Fruit fly (Drosophila melanogaster) whole organism, embryonic: ENCODE data around the gene CG11920.

Experiments used
- CG10321 ChIP-seq: fragments of 200-800 bp; sonication (Bioruptor generic); IDR thresholded peaks from 2 replicates; pipeline ENCODE4 v1.3.6; 2022; ENCODE audit warnings: missing biosample characterization, missing genetic modification characterization
- CG11398 ChIP-seq: fragments of 200-800 bp; sonication (Bioruptor generic); optimal IDR thresholded peaks from 2 replicates; lab custom pipeline; 2016; ENCODE audit warnings: missing biosample characterization, missing genetic modification characterization
- CG12391 ChIP-seq: fragments of 200-800 bp; sonication (Bioruptor generic); optimal IDR thresholded peaks from 3 replicates; lab custom pipeline; 2018; ENCODE audit warnings: missing biosample characterization, mild to moderate bottlenecking, missing genetic modification characterization, moderate library complexity
- CG12942 ChIP-seq: fragments of 200-800 bp; sonication (Bioruptor generic); optimal IDR thresholded peaks from 3 replicates; lab custom pipeline; 2016; ENCODE audit warnings: missing biosample characterization, missing genetic modification characterization
- CG13296 ChIP-seq: fragments of 200-800 bp; sonication (Bioruptor generic); optimal IDR thresholded peaks from 3 replicates; lab custom pipeline; 2018; ENCODE audit warnings: missing biosample characterization, mild to moderate bottlenecking, missing genetic modification characterization
- CG14050 ChIP-seq: fragments of 200-800 bp; sonication (Bioruptor generic); IDR thresholded peaks from 3 replicates; pipeline ENCODE4 v1.3.6; 2022; ENCODE audit warnings: missing biosample characterization, missing genetic modification characterization
- CG1529 ChIP-seq: fragments of 200-800 bp; sonication (Bioruptor generic); optimal IDR thresholded peaks from 3 replicates; lab custom pipeline; 2018; ENCODE audit warnings: missing biosample characterization, missing genetic modification characterization
- CG16779 ChIP-seq: fragments of 200-800 bp; sonication (Bioruptor generic); IDR thresholded peaks from 2 replicates; pipeline ENCODE4 v1.3.6; 2022; ENCODE audit warnings: missing biosample characterization, missing genetic modification characterization
- CG17361 ChIP-seq: fragments of 200-800 bp; sonication (Bioruptor generic); IDR thresholded peaks from 3 replicates; pipeline ENCODE4 v1.3.6; 2022; ENCODE audit warnings: missing biosample characterization, missing genetic modification characterization
- CG17385 ChIP-seq: fragments of 200-800 bp; sonication (Bioruptor generic); optimal IDR thresholded peaks from 3 replicates; lab custom pipeline; 2018; ENCODE audit warnings: missing biosample characterization, mild to moderate bottlenecking, missing genetic modification characterization
- CG18476 ChIP-seq: fragments of 200-800 bp; sonication (Bioruptor generic); optimal IDR thresholded peaks from 2 replicates; lab custom pipeline; 2016; ENCODE audit warnings: missing biosample characterization, mild to moderate bottlenecking, missing genetic modification characterization
- CG2120 ChIP-seq: fragments of 200-800 bp; sonication (Bioruptor generic); optimal IDR thresholded peaks from 3 replicates; lab custom pipeline; 2016; ENCODE audit warnings: missing biosample characterization, missing genetic modification characterization
- CG31365 ChIP-seq: fragments of 200-800 bp; sonication (Bioruptor generic); optimal IDR thresholded peaks from 2 replicates; lab custom pipeline; 2018; ENCODE audit warnings: missing biosample characterization, mild to moderate bottlenecking, missing genetic modification characterization
- CG31388 ChIP-seq: fragments of 200-800 bp; sonication (Bioruptor generic); optimal IDR thresholded peaks from 2 replicates; lab custom pipeline; 2016; ENCODE audit warnings: missing biosample characterization, missing genetic modification characterization
- CG3838 ChIP-seq: fragments of 200-800 bp; sonication (Bioruptor generic); optimal IDR thresholded peaks from 3 replicates; lab custom pipeline; 2016; ENCODE audit warnings: missing biosample characterization, missing genetic modification characterization
- CG5953 ChIP-seq: fragments of 200-800 bp; sonication (Bioruptor generic); IDR thresholded peaks from 2 replicates; pipeline ENCODE4 v1.3.6; 2022; ENCODE audit warnings: missing biosample characterization, missing genetic modification characterization
- CG6654 ChIP-seq: fragments of 200-800 bp; sonication (Bioruptor generic); optimal IDR thresholded peaks from 2 replicates; lab custom pipeline; 2017; ENCODE audit warnings: missing biosample characterization, mild to moderate bottlenecking, missing genetic modification characterization
- CrebB ChIP-seq: fragments of 200-800 bp; sonication (Bioruptor generic); optimal IDR thresholded peaks from 3 replicates; lab custom pipeline; 2018; ENCODE audit warnings: missing biosample characterization, mild to moderate bottlenecking, missing genetic modification characterization
- D19A ChIP-seq: fragments of 200-800 bp; optimal IDR thresholded peaks from 3 replicates; lab custom pipeline; 2019; ENCODE audit warnings: missing biosample characterization, mild to moderate bottlenecking, missing genetic modification characterization, moderate library complexity
- Dek ChIP-seq: fragments of 200-800 bp; sonication (Bioruptor generic); optimal IDR thresholded peaks from 3 replicates; lab custom pipeline; 2019; ENCODE audit warnings: missing biosample characterization, mild to moderate bottlenecking, missing genetic modification characterization, moderate library complexity
- Dll ChIP-seq: fragments of 200-800 bp; sonication (Bioruptor generic); IDR thresholded peaks from 4 replicates; pipeline ENCODE4 v1.3.6; 2022; ENCODE audit warnings: missing biosample characterization, missing genetic modification characterization; ENCODE audit not compliant: partially characterized antibody
- Elba2 ChIP-seq: fragments of 200-800 bp; sonication (Bioruptor generic); optimal IDR thresholded peaks from 3 replicates; lab custom pipeline; 2016; ENCODE audit warnings: missing biosample characterization, missing genetic modification characterization
- Ets97D ChIP-seq: fragments of 200-800 bp; sonication (Bioruptor generic); optimal IDR thresholded peaks from 3 replicates; lab custom pipeline; 2016; ENCODE audit warnings: missing biosample characterization, missing genetic modification characterization
- H2.0 ChIP-seq: fragments of 200-800 bp; sonication (Bioruptor generic); IDR thresholded peaks from 2 replicates; pipeline ENCODE4 v1.3.6; 2022; ENCODE audit warnings: missing biosample characterization, missing genetic modification characterization
- HLH54F ChIP-seq: fragments of 200-800 bp; sonication (Bioruptor generic); optimal IDR thresholded peaks from 3 replicates; lab custom pipeline; 2016; ENCODE audit warnings: missing biosample characterization, missing genetic modification characterization
- Hr78 ChIP-seq, 2 experiments: fragments of 200-800 bp in 1 of 2; fragments of >200 bp in 1 of 2; sonication (Bioruptor generic) in 1 of 2; optimal IDR thresholded peaks; 2 replicates each; lab custom pipeline; 2017 to 2019; ENCODE audit warnings: missing biosample characterization in 2 of 2, missing genetic modification characterization in 2 of 2, mild to moderate bottlenecking in 1 of 2, moderate library complexity in 1 of 2
- Hsf ChIP-seq: fragments of 200-800 bp; sonication (Bioruptor generic); optimal IDR thresholded peaks from 3 replicates; lab custom pipeline; 2016; ENCODE audit warnings: missing biosample characterization, missing genetic modification characterization
- Nf-YC ChIP-seq: fragments of 200-800 bp; optimal IDR thresholded peaks from 3 replicates; lab custom pipeline; 2019; ENCODE audit warnings: missing biosample characterization, mild to moderate bottlenecking, missing genetic modification characterization, moderate library complexity
- Sry-δ ChIP-seq: fragments of 200-800 bp; sonication (Bioruptor generic); optimal IDR thresholded peaks from 2 replicates; lab custom pipeline; 2016; ENCODE audit warnings: missing biosample characterization, missing genetic modification characterization
- Xbp1 ChIP-seq: fragments of 200-800 bp; sonication (Bioruptor generic); optimal IDR thresholded peaks from 3 replicates; lab custom pipeline; 2016; ENCODE audit warnings: missing biosample characterization, mild to moderate bottlenecking, missing genetic modification characterization
- Xrp1 ChIP-seq: fragments of 200-800 bp; sonication (Bioruptor generic); IDR thresholded peaks from 2 replicates; pipeline ENCODE4 v1.3.6; 2022; ENCODE audit warnings: missing biosample characterization, missing genetic modification characterization
- YL-1 ChIP-seq: fragments of 200-800 bp; sonication (Bioruptor generic); optimal IDR thresholded peaks from 3 replicates; lab custom pipeline; 2017; ENCODE audit warnings: missing biosample characterization, mild to moderate bottlenecking, missing genetic modification characterization
- bbx ChIP-seq: fragments of 200-800 bp; sonication (Bioruptor generic); IDR thresholded peaks from 2 replicates; pipeline ENCODE4 v1.3.6; 2022; ENCODE audit warnings: missing biosample characterization, missing genetic modification characterization; ENCODE audit not compliant: partially characterized antibody
- caup ChIP-seq: fragments of 200-800 bp; sonication (Bioruptor generic); optimal IDR thresholded peaks from 3 replicates; lab custom pipeline; 2017; ENCODE audit warnings: missing biosample characterization, mild to moderate bottlenecking, missing genetic modification characterization, moderate library complexity; ENCODE audit not compliant: severe bottlenecking
- croc ChIP-seq: fragments of 200-800 bp; sonication (Bioruptor generic); conservative IDR thresholded peaks from 3 replicates; pipeline ENCODE4 v1.3.6; 2022; ENCODE audit warnings: missing biosample characterization, missing genetic modification characterization
- fd96Cb ChIP-seq: fragments of 200-800 bp; sonication (Bioruptor generic); optimal IDR thresholded peaks from 2 replicates; lab custom pipeline; 2018; ENCODE audit warnings: missing biosample characterization, mild to moderate bottlenecking, missing genetic modification characterization, moderate library complexity
- gsb-n ChIP-seq: fragments of 200-800 bp; sonication (Bioruptor generic); optimal IDR thresholded peaks from 3 replicates; lab custom pipeline; 2018; ENCODE audit warnings: missing biosample characterization, mild to moderate bottlenecking, missing genetic modification characterization
- gt ChIP-seq: fragments of 200-800 bp; sonication (Bioruptor generic); IDR thresholded peaks from 2 replicates; pipeline ENCODE4 v1.3.6; 2022; ENCODE audit warnings: missing biosample characterization, missing genetic modification characterization
- ken ChIP-seq: fragments of 200-800 bp; sonication (Bioruptor generic); IDR thresholded peaks from 3 replicates; pipeline ENCODE4 v1.3.6; 2022; ENCODE audit warnings: missing biosample characterization, missing genetic modification characterization
- knrl ChIP-seq: fragments of 200-800 bp; sonication (Bioruptor generic); IDR thresholded peaks from 3 replicates; pipeline ENCODE4 v1.3.6; 2022; ENCODE audit warnings: missing biosample characterization, missing genetic modification characterization; ENCODE audit not compliant: partially characterized antibody
- pho ChIP-seq: fragments of 200-800 bp; sonication (Bioruptor generic); optimal IDR thresholded peaks from 2 replicates; lab custom pipeline; 2016; ENCODE audit warnings: missing biosample characterization, missing genetic modification characterization
- prd ChIP-seq, 3 experiments: fragments of >200 bp in 2 of 3; fragments of 200-800 bp in 1 of 3; sonication (Bioruptor generic) in 1 of 3; optimal IDR thresholded peaks in 2 of 3; IDR thresholded peaks in 1 of 3; 2 replicates in 2 of 3; 3 replicates in 1 of 3; pipeline versions ENCODE4 v1.3.6 to Lab custom; 2017 to 2022; ENCODE audit warnings: missing biosample characterization in 1 of 3, missing genetic modification characterization in 1 of 3
- pros ChIP-seq: fragments of 200-800 bp; sonication (Bioruptor generic); optimal IDR thresholded peaks from 3 replicates; lab custom pipeline; 2019; ENCODE audit warnings: missing biosample characterization, mild to moderate bottlenecking, missing genetic modification characterization, moderate library complexity
- ranshi ChIP-seq: fragments of 200-800 bp; sonication (Bioruptor generic); IDR thresholded peaks from 2 replicates; pipeline ENCODE4 v1.3.6; 2022; ENCODE audit warnings: missing biosample characterization, missing genetic modification characterization
- seq ChIP-seq: fragments of 200-800 bp; sonication (Bioruptor generic); IDR thresholded peaks from 2 replicates; pipeline ENCODE4 v1.3.6; 2022; ENCODE audit warnings: missing biosample characterization, missing genetic modification characterization
- shn ChIP-seq: fragments of 200-800 bp; sonication (Bioruptor generic); optimal IDR thresholded peaks from 3 replicates; lab custom pipeline; 2016; ENCODE audit warnings: missing biosample characterization, missing genetic modification characterization
- sisA ChIP-seq: fragments of 200-800 bp; sonication (Bioruptor generic); IDR thresholded peaks from 2 replicates; pipeline ENCODE4 v1.3.6; 2022; ENCODE audit warnings: missing biosample characterization, missing genetic modification characterization
- sug ChIP-seq: fragments of 200-800 bp; optimal IDR thresholded peaks from 2 replicates; lab custom pipeline; 2019; ENCODE audit warnings: missing biosample characterization, mild to moderate bottlenecking, missing genetic modification characterization, moderate library complexity
- unc-4 ChIP-seq: fragments of 200-800 bp; sonication (Bioruptor generic); IDR thresholded peaks from 2 replicates; pipeline ENCODE4 v1.3.6; 2022; ENCODE audit warnings: missing biosample characterization, missing genetic modification characterization; ENCODE audit not compliant: partially characterized antibody

CG11920 gene

DNA sequence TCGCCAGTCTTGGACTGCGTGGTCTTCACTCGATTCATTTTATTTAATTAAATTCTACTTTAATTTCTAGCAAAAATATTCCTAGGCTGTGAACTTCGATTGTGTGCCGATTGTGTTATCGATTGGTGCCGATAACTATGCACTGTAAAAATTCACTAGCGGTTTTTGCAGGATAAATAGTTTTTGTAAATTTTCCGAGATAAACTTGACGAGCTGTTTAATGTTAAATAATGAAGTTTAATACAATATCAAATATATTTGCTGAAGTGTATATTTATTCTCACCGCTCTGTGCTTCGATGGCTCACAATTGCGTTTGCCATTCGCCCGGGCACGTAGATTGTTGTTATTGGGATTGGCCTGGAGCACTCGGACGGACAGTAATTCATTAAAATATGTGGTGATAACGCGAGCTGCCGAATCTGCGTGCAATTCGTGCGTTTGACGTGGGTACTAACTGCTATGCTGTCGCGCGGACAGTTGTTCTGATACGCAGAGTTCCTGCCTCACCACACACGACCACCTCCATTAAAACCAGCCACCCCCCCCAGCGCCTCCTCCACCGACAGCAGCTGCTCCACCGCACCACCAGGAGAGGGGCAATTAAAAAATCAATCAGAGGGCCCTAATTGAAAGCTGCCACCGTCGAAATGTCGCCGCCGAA lies 49.7 kb upstream of the CG11920 start, which contains the start of the genes EMC6 and Hr96 (continued):
- TF ChIP-seq CG12391 (tag; lab: Kevin White, UChicago) = peak; percentile 96
- TF ChIP-seq sisA = peak; percentile 93
- TF ChIP-seq CG3838 (GFP tag; lab: Kevin White, UChicago) = peak; percentile 89
- peak; percentile 78 for TF ChIP-seq Dll
- TF ChIP-seq YL-1 = peak; percentile 96
- peak; percentile 93 for TF ChIP-seq Ets97D (GFP tag; lab: Kevin White, UChicago)
- peak; percentile 59 for TF ChIP-seq bbx (GFP tag; lab: Robert Waterston, UW)
- no peak for TF ChIP-seq D19A
- TF ChIP-seq ranshi (GFP tag; lab: Robert Waterston, UW) = peak; percentile 91
- TF ChIP-seq HLH54F = peak; percentile 96
- peak; percentile 93 for TF ChIP-seq CG5953 (GFP tag; lab: Robert Waterston, UW)
- peak; percentile 96 for TF ChIP-seq ken
- TF ChIP-seq Elba2 (GFP tag; lab: Kevin White, UChicago) = peak; percentile 78
- TF ChIP-seq Dek (tag; lab: Kevin White, UChicago) = peak; percentile 93
- peak; percentile 93 for TF ChIP-seq CG16779 (GFP tag; lab: Robert Waterston, UW)
- no peak for TF ChIP-seq gsb-n
- peak; percentile 97 for TF ChIP-seq CG2120 (GFP tag; lab: Kevin White, UChicago)
- TF ChIP-seq CG17385 (GFP tag; lab: Kevin White, UChicago) = peak; percentile 87
- TF ChIP-seq CG31388 = peak; percentile 71
- TF ChIP-seq pho (GFP tag; lab: Kevin White, UChicago) = peak; percentile 96
- TF ChIP-seq CG13296 (GFP tag; lab: Kevin White, UChicago) = peak; percentile 92
- peak; percentile 76 for TF ChIP-seq Sry-δ
- no peak for TF ChIP-seq pros (GFP tag; lab: Kevin White, UChicago)
- TF ChIP-seq CG12942 (GFP tag; lab: Kevin White, UChicago) = peak; percentile 93
- peak; percentile 91 for TF ChIP-seq CG14050 (GFP tag; lab: Robert Waterston, UW)
- TF ChIP-seq croc (GFP tag; lab: Robert Waterston, UW) = peak; percentile 79
- peak; percentile 89 for TF ChIP-seq seq (GFP tag; lab: Robert Waterston, UW)
- TF ChIP-seq CG6654 = peak; percentile 72
- TF ChIP-seq sug (tag; lab: Kevin White, UChicago) = peak; percentile 93
- no peak for TF ChIP-seq prd (optimal IDR thresholded peaks at IDR 0.05; lab: Kevin White, UChicago)
- TF ChIP-seq prd (GFP tag; IDR thresholded peaks at IDR 0.05; lab: Robert Waterston, UW) = peak; percentile 96
- peak; percentile 84 for TF ChIP-seq Nf-YC
- peak; percentile 86 for TF ChIP-seq shn
- peak; percentile 62; the same call in 1 of the 2 replicates for TF ChIP-seq gt (GFP tag; lab: Robert Waterston, UW)
- TF ChIP-seq CG11398 (GFP tag; lab: Kevin White, UChicago) = peak; percentile 82
- peak; percentile 92 for TF ChIP-seq CrebB (tag; lab: Kevin White, UChicago)
- TF ChIP-seq Xrp1 (GFP tag; lab: Robert Waterston, UW) = peak; percentile 96
- TF ChIP-seq Hsf = peak; percentile 96
- TF ChIP-seq H2.0 (GFP tag; lab: Robert Waterston, UW) = peak; percentile 90
- peak; percentile 91 for TF ChIP-seq fd96Cb
- peak; percentile 93 for TF ChIP-seq CG17361
- peak; percentile 96 for TF ChIP-seq Xbp1 (GFP tag; lab: Kevin White, UChicago)
- no peak for TF ChIP-seq Hr78 (GFP tag; optimal IDR thresholded peaks at IDR 0.05; lab: Kevin White, UChicago)
- TF ChIP-seq knrl (GFP tag; lab: Robert Waterston, UW) = peak; percentile 69
- peak; percentile 94 for TF ChIP-seq CG18476 (GFP tag; lab: Kevin White, UChicago)
- TF ChIP-seq CG10321 (GFP tag; lab: Robert Waterston, UW) = peak; percentile 75
- TF ChIP-seq CG1529 (GFP tag; lab: Kevin White, UChicago) = peak; percentile 78
- peak; percentile 65 for TF ChIP-seq unc-4 (GFP tag; lab: Robert Waterston, UW)
- TF ChIP-seq caup (GFP tag; lab: Kevin White, UChicago) = peak; percentile 94
- peak; percentile 66 for TF ChIP-seq CG31365 (tag; lab: Kevin White, UChicago)
